Worm (Caenorhabditis elegans): ENCODE measurements around the gene C18G1.7.
A peak's percentile ranks its signal among the peaks of the same experiment; 100 is the strongest.

- TF ChIP-seq F13H6.1 (tag; optimal IDR thresholded peaks at IDR 0.05) (no peak), ama-1 (optimal IDR thresholded peaks at IDR 0.05) (no peak), ceh-82 (tag; optimal IDR thresholded peaks at IDR 0.05) (no peak), mdl-1 (tag; optimal IDR thresholded peaks at IDR 0.05) (no peak), ZK546.5 (tag; optimal IDR thresholded peaks at IDR 0.05) (no peak), nhr-21 (tag; optimal IDR thresholded peaks at IDR 0.05) (peak; percentile 36), dmd-4 (tag; optimal IDR thresholded peaks at IDR 0.05) (no peak), alr-1 (tag; optimal IDR thresholded peaks at IDR 0.05) (no peak), nhr-77 (tag; optimal IDR thresholded peaks at IDR 0.05) (no peak), lsy-2 (tag; optimal IDR thresholded peaks at IDR 0.05) (no peak), C34F6.9 (tag; optimal IDR thresholded peaks at IDR 0.05) (peak; percentile 14)
Measured at ce11 chrV:4794308-4794707, 48.9 kb downstream of the C18G1.7 start, which contains the start of gene R02F11.2.

All from whole organism, L2 larva.